Worm (Caenorhabditis elegans) whole organism, L2 larva: Measurements from ENCODE around the gene set-8.

ENCODE experiments used
- F13H6.1 ChIP-seq: sonication (generic microtip); optimal IDR thresholded peaks from 2 replicates; lab custom pipeline; 2016; ENCODE audit warnings: missing genetic modification characterization, missing compliant biosample characterization
- ama-1 ChIP-seq: fragments of 150-350 bp; optimal IDR thresholded peaks from 2 replicates; lab custom pipeline; 2018; ENCODE audit warnings: inconsistent platforms
- blmp-1 ChIP-seq: sonication (generic microtip); optimal IDR thresholded peaks from 2 replicates; lab custom pipeline; 2017; ENCODE audit warnings: missing genetic modification characterization, mild to moderate bottlenecking, missing compliant biosample characterization, antibody characterized with exemption, moderate library complexity; ENCODE audit not compliant: insufficient read depth
- ceh-16 ChIP-seq: fragments of 150-350 bp; optimal IDR thresholded peaks from 2 replicates; lab custom pipeline; 2014; ENCODE audit warnings: missing biosample characterization, missing genetic modification characterization
- ceh-82 ChIP-seq: fragments of 150-350 bp; optimal IDR thresholded peaks from 2 replicates; lab custom pipeline; 2014; ENCODE audit warnings: missing biosample characterization, missing genetic modification characterization
- lin-13 ChIP-seq: fragments of 150-350 bp; optimal IDR thresholded peaks from 2 replicates; lab custom pipeline; 2014; ENCODE audit warnings: missing biosample characterization, missing genetic modification reagents, missing genetic modification characterization
- lin-39 ChIP-seq: fragments of 150-350 bp; optimal IDR thresholded peaks from 2 replicates; lab custom pipeline; 2014; ENCODE audit warnings: missing biosample characterization, missing genetic modification reagents, missing genetic modification characterization
- lsy-2 ChIP-seq, 2 experiments: fragments of 150-350 bp in 1 of 2; sonication (generic microtip) in 1 of 2; optimal IDR thresholded peaks; 2 replicates each; lab custom pipeline; 2014 to 2017; ENCODE audit warnings: missing biosample characterization in 2 of 2, missing genetic modification characterization in 2 of 2
- mab-5 ChIP-seq: fragments of 150-350 bp; optimal IDR thresholded peaks from 2 replicates; lab custom pipeline; 2014; ENCODE audit warnings: missing biosample characterization, missing genetic modification characterization
- nhr-12 ChIP-seq: fragments of 150-350 bp; optimal IDR thresholded peaks from 2 replicates; lab custom pipeline; 2014; ENCODE audit warnings: missing biosample characterization, missing genetic modification characterization
- peb-1 ChIP-seq: fragments of 150-350 bp; optimal IDR thresholded peaks from 2 replicates; lab custom pipeline; 2014; ENCODE audit warnings: missing biosample characterization, missing genetic modification characterization
- unc-62 ChIP-seq: fragments of 150-350 bp; optimal IDR thresholded peaks from 2 replicates; lab custom pipeline; 2014; ENCODE audit warnings: missing biosample characterization, missing genetic modification reagents, missing genetic modification characterization
- ztf-11 ChIP-seq: sonication (generic microtip); optimal IDR thresholded peaks from 2 replicates; lab custom pipeline; 2017; ENCODE audit warnings: missing biosample characterization, missing genetic modification characterization

ce11 chrX:13446418-13446817 lies at the start of gene set-8:
- TF ChIP-seq blmp-1 (tag; lab: Kevin White, UChicago) (no peak), lin-13 (no peak), ama-1 (lab: Kevin White, UChicago) (no peak), unc-62 (no peak), ceh-82 (tag; lab: Kevin White, UChicago) (no peak), lsy-2 (tag; optimal IDR thresholded peaks at IDR 0.05; lab: Kevin White, UChicago) (no peak), ceh-16 (tag; lab: Kevin White, UChicago) (no peak), nhr-12 (tag; lab: Kevin White, UChicago) (no peak), lin-39 (tag; lab: Kevin White, UChicago) (no peak), mab-5 (tag; lab: Kevin White, UChicago) (no peak), peb-1 (tag; lab: Kevin White, UChicago) (no peak), ztf-11 (no peak), F13H6.1 (no peak)
